Worm (Caenorhabditis elegans): Measurements from ENCODE around the gene glb-24.

- TF ChIP-seq snpc-4 (tag; optimal IDR thresholded peaks at IDR 0.05), result no peak
- no peak for TF ChIP-seq nhr-84 (tag; optimal IDR thresholded peaks at IDR 0.05)
- no peak for TF ChIP-seq jun-1 (tag; optimal IDR thresholded peaks at IDR 0.05)
- TF ChIP-seq zag-1 (tag; optimal IDR thresholded peaks at IDR 0.05), result no peak
- no peak for TF ChIP-seq ama-1 (optimal IDR thresholded peaks at IDR 0.05)
- TF ChIP-seq unc-62 (GFP tag; optimal IDR thresholded peaks at IDR 0.05), result no peak
- TF ChIP-seq lin-13 (GFP tag; optimal IDR thresholded peaks at IDR 0.05), result no peak
- no peak for TF ChIP-seq lin-35 (GFP tag; optimal IDR thresholded peaks at IDR 0.05)
- TF ChIP-seq nhr-76 (tag; optimal IDR thresholded peaks at IDR 0.05), result no peak
- TF ChIP-seq lsy-2 (tag; optimal IDR thresholded peaks at IDR 0.05), result no peak
- no peak for TF ChIP-seq skn-1 (tag; optimal IDR thresholded peaks at IDR 0.05)
Observed at ce11 chrV:12875850-12876249, 9.9 kb downstream of the glb-24 start.
